Worm (Caenorhabditis elegans) whole organism, L1 larva: ENCODE results near the gene rpac-19.

Experiments
- C04F5.9 ChIP-seq: sonication (generic microtip); optimal IDR thresholded peaks from 2 replicates; lab custom pipeline; 2016; ENCODE audit warnings: missing genetic modification characterization, missing compliant biosample characterization
- C34B4.2 ChIP-seq: sonication (generic microtip); optimal IDR thresholded peaks from 2 replicates; lab custom pipeline; 2017; ENCODE audit warnings: mild to moderate bottlenecking, missing genetic modification characterization, missing compliant biosample characterization
- F16B12.6 ChIP-seq: fragments of 150-350 bp; optimal IDR thresholded peaks from 2 replicates; lab custom pipeline; 2014; ENCODE audit warnings: missing biosample characterization, missing genetic modification characterization
- Y116A8C.19 ChIP-seq: sonication (generic microtip); optimal IDR thresholded peaks from 2 replicates; lab custom pipeline; 2016; ENCODE audit warnings: missing compliant biosample characterization, missing genetic modification characterization, borderline replicate concordance
- alr-1 ChIP-seq: fragments of 200-800 bp; sonication (Bioruptor generic); optimal IDR thresholded peaks from 2 replicates; lab custom pipeline; 2018; ENCODE audit warnings: borderline replicate concordance, mild to moderate bottlenecking, missing genetic modification characterization, missing compliant biosample characterization
- blmp-1 ChIP-seq: fragments of 150-350 bp; optimal IDR thresholded peaks from 2 replicates; lab custom pipeline; 2014; ENCODE audit warnings: missing biosample characterization, missing genetic modification characterization
- ceh-63 ChIP-seq: fragments of 200-800 bp; sonication (Bioruptor generic); optimal IDR thresholded peaks from 2 replicates; lab custom pipeline; 2018; ENCODE audit warnings: mild to moderate bottlenecking, missing genetic modification characterization, missing compliant biosample characterization
- ceh-82 ChIP-seq, 3 experiments: fragments of 150-350 bp in 1 of 3; sonication (generic microtip) in 2 of 3; optimal IDR thresholded peaks; 2 replicates each; lab custom pipeline; 2014 to 2017; ENCODE audit warnings: missing biosample characterization in 3 of 3, missing genetic modification characterization in 3 of 3
- ces-1 ChIP-seq: fragments of 150-350 bp; optimal IDR thresholded peaks from 2 replicates; lab custom pipeline; 2014; ENCODE audit warnings: missing biosample characterization, missing genetic modification reagents, missing genetic modification characterization
- dsc-1 ChIP-seq: sonication (generic microtip); optimal IDR thresholded peaks from 2 replicates; lab custom pipeline; 2016; ENCODE audit warnings: mild to moderate bottlenecking, missing genetic modification characterization, missing compliant biosample characterization
- efl-1 ChIP-seq, 4 experiments: fragments of 150-350 bp; optimal IDR thresholded peaks in 3 of 4; peaks in 1 of 4; 1 replicate in 1 of 4; 2 replicates in 3 of 4; lab custom pipeline; 2014; ENCODE audit warnings: missing biosample characterization in 2 of 4, missing genetic modification characterization in 2 of 4, missing genetic modification reagents in 2 of 4
- efl-3 ChIP-seq: fragments of 200-800 bp; sonication (Bioruptor generic); optimal IDR thresholded peaks from 2 replicates; lab custom pipeline; 2018; ENCODE audit warnings: mild to moderate bottlenecking, missing genetic modification characterization, missing compliant biosample characterization
- egl-27 ChIP-seq, 2 experiments: fragments of 150-350 bp in 1 of 2; sonication (generic microtip); optimal IDR thresholded peaks; 3 replicates each; lab custom pipeline; 2017 to 2018; ENCODE audit warnings: missing biosample characterization in 2 of 2, missing genetic modification characterization in 2 of 2, missing genetic modification reagents in 2 of 2
- elt-2 ChIP-seq: sonication (generic microtip); optimal IDR thresholded peaks from 2 replicates; lab custom pipeline; 2016; ENCODE audit warnings: missing genetic modification characterization, mild to moderate bottlenecking, inconsistent platforms, missing compliant biosample characterization, missing genetic modification reagents
- elt-3 ChIP-seq, 6 experiments: fragments of 150-350 bp in 1 of 6; sonication (generic microtip); optimal IDR thresholded peaks; 2 replicates each; lab custom pipeline; 2017 to 2018; ENCODE audit warnings: missing biosample characterization in 6 of 6, missing genetic modification characterization in 6 of 6, inconsistent platforms in 1 of 6
- ets-5 ChIP-seq: fragments of 200-800 bp; sonication (Bioruptor generic); IDR thresholded peaks from 2 replicates; pipeline ENCODE4 v1.3.6; 2022; ENCODE audit warnings: missing genetic modification characterization, missing compliant biosample characterization
- fkh-10 ChIP-seq: sonication (generic microtip); optimal IDR thresholded peaks from 2 replicates; lab custom pipeline; 2017; ENCODE audit warnings: missing biosample characterization, missing genetic modification reagents, missing genetic modification characterization
- fkh-8 ChIP-seq: sonication (generic microtip); optimal IDR thresholded peaks from 2 replicates; lab custom pipeline; 2016; ENCODE audit warnings: mild to moderate bottlenecking, missing genetic modification characterization, missing compliant biosample characterization
- hlh-4 ChIP-seq: sonication (generic microtip); optimal IDR thresholded peaks from 2 replicates; lab custom pipeline; 2016; ENCODE audit warnings: mild to moderate bottlenecking, missing genetic modification characterization, missing compliant biosample characterization
- hpl-2 ChIP-seq: fragments of 150-350 bp; optimal IDR thresholded peaks from 2 replicates; lab custom pipeline; 2014; ENCODE audit warnings: missing biosample characterization, missing genetic modification reagents, missing genetic modification characterization
- irx-1 ChIP-seq: sonication (generic microtip); optimal IDR thresholded peaks from 2 replicates; lab custom pipeline; 2016; ENCODE audit warnings: missing genetic modification characterization, missing compliant biosample characterization
- jun-1 ChIP-seq: fragments of 150-350 bp; optimal IDR thresholded peaks from 2 replicates; lab custom pipeline; 2014; ENCODE audit warnings: missing biosample characterization, missing genetic modification reagents, missing genetic modification characterization
- lin-14 ChIP-seq: fragments of 200-800 bp; sonication (Bioruptor generic); optimal IDR thresholded peaks from 2 replicates; lab custom pipeline; 2018; ENCODE audit warnings: mild to moderate bottlenecking, missing genetic modification characterization, moderate library complexity, missing compliant biosample characterization
- lin-15B ChIP-seq: fragments of 150-350 bp; sonication (generic microtip); optimal IDR thresholded peaks from 3 replicates; lab custom pipeline; 2014; ENCODE audit warnings: missing biosample characterization, missing genetic modification characterization
- lin-39 ChIP-seq: fragments of 150-350 bp; optimal IDR thresholded peaks from 2 replicates; lab custom pipeline; 2014; ENCODE audit warnings: missing biosample characterization, missing genetic modification reagents, missing genetic modification characterization
- lir-3 ChIP-seq: sonication (generic microtip); optimal IDR thresholded peaks from 2 replicates; lab custom pipeline; 2016; ENCODE audit warnings: mild to moderate bottlenecking, missing genetic modification characterization, moderate library complexity, missing compliant biosample characterization; ENCODE audit not compliant: poor library complexity
- mdl-1 ChIP-seq, 2 experiments: fragments of 150-350 bp; optimal IDR thresholded peaks; 2 replicates each; lab custom pipeline; 2014 to 2017; ENCODE audit warnings: missing biosample characterization in 2 of 2, missing genetic modification characterization in 2 of 2, inconsistent platforms in 1 of 2
- mep-1 ChIP-seq: fragments of 150-350 bp; optimal IDR thresholded peaks from 2 replicates; lab custom pipeline; 2014; ENCODE audit warnings: missing biosample characterization, missing genetic modification characterization
- nhr-11 ChIP-seq: fragments of 150-350 bp; optimal IDR thresholded peaks from 2 replicates; lab custom pipeline; 2014; ENCODE audit warnings: missing biosample characterization, missing genetic modification characterization
- nhr-19 ChIP-seq: fragments of 200-800 bp; sonication (Bioruptor generic); conservative IDR thresholded peaks from 2 replicates; pipeline ENCODE4 v1.3.6; 2022; ENCODE audit warnings: missing genetic modification characterization, missing compliant biosample characterization
- nhr-20 ChIP-seq: sonication (generic microtip); optimal IDR thresholded peaks from 2 replicates; lab custom pipeline; 2016; ENCODE audit warnings: mild to moderate bottlenecking, missing genetic modification characterization, missing compliant biosample characterization
- nhr-237 ChIP-seq: fragments of 150-350 bp; optimal IDR thresholded peaks from 2 replicates; lab custom pipeline; 2014; ENCODE audit warnings: missing biosample characterization, missing genetic modification characterization
- nhr-71 ChIP-seq: sonication (generic microtip); optimal IDR thresholded peaks from 2 replicates; lab custom pipeline; 2016; ENCODE audit warnings: mild to moderate bottlenecking, missing genetic modification characterization, moderate library complexity, missing compliant biosample characterization
- nhr-85 ChIP-seq: sonication (generic microtip); peaks from one replicate; lab custom pipeline; 2016; ENCODE audit warnings: missing genetic modification characterization, inconsistent platforms, missing compliant biosample characterization
- rnt-1 ChIP-seq: sonication (generic microtip); optimal IDR thresholded peaks from 2 replicates; lab custom pipeline; 2016; ENCODE audit warnings: mild to moderate bottlenecking, missing genetic modification characterization, moderate library complexity, missing compliant biosample characterization
- snpc-4 ChIP-seq: fragments of 150-350 bp; optimal IDR thresholded peaks from 2 replicates; lab custom pipeline; 2014; ENCODE audit warnings: missing biosample characterization, missing genetic modification characterization
- sup-37 ChIP-seq: fragments of 200-800 bp; sonication (Bioruptor generic); optimal IDR thresholded peaks from 2 replicates; lab custom pipeline; 2018; ENCODE audit warnings: mild to moderate bottlenecking, missing genetic modification characterization, missing compliant biosample characterization
- swsn-7 ChIP-seq: sonication (generic microtip); optimal IDR thresholded peaks from 2 replicates; lab custom pipeline; 2016; ENCODE audit warnings: missing genetic modification characterization, missing compliant biosample characterization
- tlp-1 ChIP-seq: fragments of 150-350 bp; optimal IDR thresholded peaks from 2 replicates; lab custom pipeline; 2014; ENCODE audit warnings: missing biosample characterization, missing genetic modification characterization
- unc-30 ChIP-seq: sonication (generic microtip); optimal IDR thresholded peaks from 2 replicates; lab custom pipeline; 2017; ENCODE audit warnings: missing biosample characterization, missing genetic modification characterization
- unc-86 ChIP-seq: sonication (generic microtip); optimal IDR thresholded peaks from 2 replicates; lab custom pipeline; 2016; ENCODE audit warnings: missing genetic modification characterization, missing compliant biosample characterization
- unc-98 ChIP-seq: fragments of 200-800 bp; sonication (Bioruptor generic); IDR thresholded peaks from 2 replicates; pipeline ENCODE4 v1.3.6; 2022; ENCODE audit warnings: missing genetic modification characterization, missing compliant biosample characterization
- xbp-1 ChIP-seq: sonication (generic microtip); optimal IDR thresholded peaks from 2 replicates; lab custom pipeline; 2016; ENCODE audit warnings: missing genetic modification characterization, missing compliant biosample characterization
- zip-4 ChIP-seq: fragments of 200-800 bp; sonication (Bioruptor generic); optimal IDR thresholded peaks from 2 replicates; lab custom pipeline; 2018; ENCODE audit warnings: mild to moderate bottlenecking, missing genetic modification characterization, moderate library complexity, missing compliant biosample characterization

rpac-19 gene

ce11 chrIII:9665490-9666179 is 36.0 kb upstream of the rpac-19 start (continued):
- TF ChIP-seq snpc-4, result no peak
- peak; percentile 75 for TF ChIP-seq blmp-1 (tag; lab: Kevin White, UChicago)
- TF ChIP-seq nhr-71 (tag; lab: Kevin White, UChicago), result peak; percentile 69
- TF ChIP-seq tlp-1, result no peak
- TF ChIP-seq hpl-2 (GFP tag; lab: Kevin White, UChicago), result no peak
- TF ChIP-seq lin-15B, result no peak
- TF ChIP-seq unc-86 (tag; lab: Kevin White, UChicago), result peak; percentile 37
- peak; percentile 57 for TF ChIP-seq mep-1 (tag; lab: Kevin White, UChicago)
- peak; percentile 72 for TF ChIP-seq nhr-85 (tag; lab: Kevin White, UChicago)
- TF ChIP-seq unc-30 (tag; lab: Kevin White, UChicago), result no peak
- TF ChIP-seq nhr-20 (tag; lab: Kevin White, UChicago), result peak; percentile 74
- no peak for TF ChIP-seq C34B4.2 (tag; lab: Kevin White, UChicago)
- peak in 3 of 6 experiments; percentile 0 to 19 (median 15) for TF ChIP-seq elt-3 (tag; optimal IDR thresholded peaks at IDR 0.05; lab: Kevin White, UChicago)
- TF ChIP-seq ces-1, result no peak
- peak; percentile 28 for TF ChIP-seq fkh-10 (GFP tag; lab: Kevin White, UChicago)
- TF ChIP-seq irx-1, result no peak
- no peak for TF ChIP-seq lin-39 (tag; lab: Kevin White, UChicago)
- peak; percentile 20 for TF ChIP-seq rnt-1
- TF ChIP-seq ceh-82 (tag; optimal IDR thresholded peaks at IDR 0.05; lab: Kevin White, UChicago), result peak in 2 of 3 experiments; percentile 34
- TF ChIP-seq efl-1 (optimal IDR thresholded peaks at IDR 0.05; lab: Kevin White, UChicago), result peak; percentile 27 to 39
- TF ChIP-seq efl-1 (GFP tag; optimal IDR thresholded peaks at IDR 0.05 in 1 of 2; lab: Kevin White, UChicago), result peak in 1 of 2 experiments; percentile 92
- no peak for TF ChIP-seq nhr-237 (tag; lab: Kevin White, UChicago)
- no peak for TF ChIP-seq lir-3 (tag; lab: Kevin White, UChicago)
- TF ChIP-seq xbp-1 (tag; lab: Kevin White, UChicago), result no peak
- no peak for TF ChIP-seq mdl-1 (tag; optimal IDR thresholded peaks at IDR 0.05; lab: Kevin White, UChicago)
- peak; percentile 26 for TF ChIP-seq swsn-7 (tag; lab: Kevin White, UChicago)
- TF ChIP-seq jun-1 (tag; lab: Kevin White, UChicago), result no peak
- no peak for TF ChIP-seq ets-5 (GFP tag; lab: Robert Waterston, UW)
- TF ChIP-seq nhr-11 (tag; lab: Kevin White, UChicago), result peak; percentile 38
- no peak for TF ChIP-seq sup-37 (GFP tag; lab: Kevin White, UChicago)
- TF ChIP-seq F16B12.6, result no peak
- TF ChIP-seq Y116A8C.19 (tag; lab: Kevin White, UChicago), result no peak
- TF ChIP-seq ceh-63, result no peak
- no peak for TF ChIP-seq egl-27 (tag; optimal IDR thresholded peaks at IDR 0.05; lab: Kevin White, UChicago)
- TF ChIP-seq elt-2 (tag; lab: Kevin White, UChicago), result peak; percentile 53
- TF ChIP-seq hlh-4, result no peak
- no peak for TF ChIP-seq efl-3 (GFP tag; lab: Kevin White, UChicago)

DNA sequence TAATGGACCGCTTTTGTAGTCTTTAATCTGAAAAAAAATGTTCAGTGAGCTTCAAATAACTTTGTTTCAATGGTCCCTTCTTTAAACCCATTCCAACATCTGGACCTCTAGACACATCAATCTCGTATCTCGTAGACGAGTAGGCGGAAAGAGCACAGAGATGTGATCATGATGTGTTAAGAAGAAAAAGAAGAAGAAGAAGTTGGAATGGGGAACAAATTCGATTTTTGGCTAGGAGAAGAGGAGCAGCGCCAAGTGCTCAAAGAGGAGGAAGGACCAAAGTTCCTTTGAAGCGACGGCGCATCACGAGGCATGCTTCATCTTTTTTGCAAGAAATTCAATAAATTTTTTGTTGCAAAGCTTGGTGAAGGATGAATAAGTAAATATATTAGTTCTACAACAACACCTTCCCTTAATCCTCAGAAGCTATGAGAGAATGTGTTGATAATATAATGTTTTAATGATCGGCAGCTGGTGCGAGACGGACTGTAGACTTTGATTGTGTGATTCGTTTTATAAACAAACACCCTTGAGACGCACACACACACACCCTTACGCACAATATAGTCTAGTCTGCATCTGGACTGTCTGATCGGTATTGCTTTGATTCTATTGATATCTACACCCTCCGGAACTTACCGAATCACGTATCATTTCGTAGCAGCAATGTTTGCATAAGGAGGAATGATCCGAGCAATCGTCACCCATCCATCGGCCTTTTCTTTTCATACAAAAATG is 35.0 kb upstream of the rpac-19 start:
- TF ChIP-seq zip-4 (GFP tag; lab: Kevin White, UChicago) (no peak), lin-14 (peak; percentile 86), ceh-82 (tag; optimal IDR thresholded peaks at IDR 0.05; lab: Kevin White, UChicago) (peak in 1 of 3 experiments; percentile 15), blmp-1 (tag; lab: Kevin White, UChicago) (no peak), unc-30 (tag; lab: Kevin White, UChicago) (no peak), ces-1 (peak; percentile 20), alr-1 (tag; lab: Kevin White, UChicago) (no peak), nhr-71 (tag; lab: Kevin White, UChicago) (peak; percentile 68), fkh-10 (GFP tag; lab: Kevin White, UChicago) (peak; percentile 93), rnt-1 (peak; percentile 42), elt-3 (tag; optimal IDR thresholded peaks at IDR 0.05; lab: Kevin White, UChicago) (peak in 1 of 6 experiments; percentile 10), dsc-1 (tag; lab: Kevin White, UChicago) (peak; percentile 56), unc-98 (GFP tag; lab: Robert Waterston, UW) (no peak), fkh-8 (tag; lab: Kevin White, UChicago) (no peak), C04F5.9 (tag; lab: Kevin White, UChicago) (no peak), nhr-20 (tag; lab: Kevin White, UChicago) (peak; percentile 49), nhr-19 (GFP tag; lab: Robert Waterston, UW) (peak; percentile 48; the same call in 1 of the 2 replicates)
- TF ChIP-seq, all 84 proteins: peak for 10
